Fruit fly (Drosophila melanogaster) whole organism, embryonic: ENCODE results near the gene Fst.

Experiments used
- CG10959 ChIP-seq: fragments of 200-800 bp; sonication (Bioruptor generic); IDR thresholded peaks from 2 replicates; pipeline ENCODE4 v1.3.6; 2022; ENCODE audit warnings: missing biosample characterization, missing genetic modification characterization
- CG11085 ChIP-seq: fragments of 200-800 bp; sonication (Bioruptor generic); IDR thresholded peaks from 2 replicates; pipeline ENCODE4 v1.3.6; 2022; ENCODE audit warnings: missing biosample characterization, missing genetic modification characterization
- CG11247 ChIP-seq: fragments of 200-800 bp; sonication (Bioruptor generic); IDR thresholded peaks from 2 replicates; pipeline ENCODE4 v1.3.6; 2022; ENCODE audit warnings: missing biosample characterization, missing genetic modification characterization
- CG12104 ChIP-seq: fragments of 200-800 bp; sonication (Bioruptor generic); optimal IDR thresholded peaks from 3 replicates; lab custom pipeline; 2016; ENCODE audit warnings: missing biosample characterization, missing genetic modification characterization
- CG15073 ChIP-seq: fragments of 200-800 bp; sonication (Bioruptor generic); optimal IDR thresholded peaks from 2 replicates; lab custom pipeline; 2016; ENCODE audit warnings: missing biosample characterization, missing genetic modification characterization
- CG17328 ChIP-seq: fragments of 200-800 bp; sonication (Bioruptor generic); IDR thresholded peaks from 2 replicates; pipeline ENCODE4 v1.3.6; 2022; ENCODE audit warnings: missing biosample characterization, missing genetic modification characterization
- CG18619 ChIP-seq: fragments of 200-800 bp; sonication (Bioruptor generic); optimal IDR thresholded peaks from 3 replicates; lab custom pipeline; 2017; ENCODE audit warnings: missing biosample characterization, mild to moderate bottlenecking, missing genetic modification characterization
- CG31441 ChIP-seq: fragments of 200-800 bp; sonication (Bioruptor generic); IDR thresholded peaks from 2 replicates; pipeline ENCODE4 v1.3.6; 2022; ENCODE audit warnings: missing biosample characterization, missing genetic modification characterization
- CG32767 ChIP-seq: fragments of 200-800 bp; sonication (Bioruptor generic); IDR thresholded peaks from 2 replicates; pipeline ENCODE4 v1.3.6; 2022; ENCODE audit warnings: missing biosample characterization, missing genetic modification characterization
- CG3838 ChIP-seq: fragments of 200-800 bp; sonication (Bioruptor generic); optimal IDR thresholded peaks from 3 replicates; lab custom pipeline; 2016; ENCODE audit warnings: missing biosample characterization, missing genetic modification characterization
- CG4854 ChIP-seq: fragments of 200-800 bp; sonication (Bioruptor generic); optimal IDR thresholded peaks from 2 replicates; lab custom pipeline; 2016; ENCODE audit warnings: missing biosample characterization, missing genetic modification characterization, inconsistent platforms
- CG7745 ChIP-seq: fragments of 200-800 bp; sonication (Bioruptor generic); optimal IDR thresholded peaks from 2 replicates; lab custom pipeline; 2018; ENCODE audit warnings: missing biosample characterization, mild to moderate bottlenecking, missing genetic modification characterization, moderate library complexity
- CG9817 ChIP-seq: fragments of 200-800 bp; sonication (Bioruptor generic); optimal IDR thresholded peaks from 2 replicates; lab custom pipeline; 2018; ENCODE audit warnings: missing biosample characterization, mild to moderate bottlenecking, missing genetic modification characterization, moderate library complexity
- D19A ChIP-seq: fragments of 200-800 bp; optimal IDR thresholded peaks from 3 replicates; lab custom pipeline; 2019; ENCODE audit warnings: missing biosample characterization, mild to moderate bottlenecking, missing genetic modification characterization, moderate library complexity
- Deaf1 ChIP-seq: fragments of 200-800 bp; optimal IDR thresholded peaks from 3 replicates; lab custom pipeline; 2019; ENCODE audit warnings: missing biosample characterization, mild to moderate bottlenecking, missing genetic modification characterization, moderate library complexity
- Dip2 ChIP-seq: fragments of 200-800 bp; sonication (Bioruptor generic); IDR thresholded peaks from 2 replicates; pipeline ENCODE4 v1.3.6; 2022; ENCODE audit warnings: missing biosample characterization, missing genetic modification characterization
- Dref ChIP-seq: fragments of 200-800 bp; sonication (Bioruptor generic); IDR thresholded peaks from 2 replicates; pipeline ENCODE4 v1.3.6; 2022; ENCODE audit warnings: missing biosample characterization, missing genetic modification characterization
- GATAe ChIP-seq: fragments of 200-800 bp; sonication (Bioruptor generic); conservative IDR thresholded peaks from 2 replicates; pipeline ENCODE4 v1.3.6; 2022; ENCODE audit warnings: missing biosample characterization, missing genetic modification characterization
- Lhr ChIP-seq: fragments of 200-800 bp; sonication (Bioruptor generic); optimal IDR thresholded peaks from 3 replicates; lab custom pipeline; 2017; ENCODE audit warnings: mild to moderate bottlenecking, missing biosample characterization, missing genetic modification reagents, missing genetic modification characterization
- Mad ChIP-seq: fragments of 200-800 bp; sonication (Bioruptor generic); optimal IDR thresholded peaks from 2 replicates; lab custom pipeline; 2016; ENCODE audit warnings: missing biosample characterization, missing genetic modification characterization
- Nf-YA ChIP-seq: fragments of 200-800 bp; sonication (Bioruptor generic); IDR thresholded peaks from 2 replicates; pipeline ENCODE4 v1.3.6; 2022; ENCODE audit warnings: missing biosample characterization, missing genetic modification characterization
- Optix ChIP-seq: fragments of 200-800 bp; sonication (Bioruptor generic); IDR thresholded peaks from 3 replicates; pipeline ENCODE4 v1.3.6; 2022; ENCODE audit warnings: missing biosample characterization, missing genetic modification characterization
- Taf1 ChIP-seq: fragments of 200-800 bp; sonication (Bioruptor generic); IDR thresholded peaks from 2 replicates; pipeline ENCODE4 v1.3.6; 2022; ENCODE audit warnings: missing biosample characterization, missing genetic modification characterization
- Usf ChIP-seq: fragments of 200-800 bp; sonication (Bioruptor generic); optimal IDR thresholded peaks from 2 replicates; lab custom pipeline; 2017; ENCODE audit warnings: missing genotype, missing biosample characterization, missing genetic modification characterization
- Xrp1 ChIP-seq: fragments of 200-800 bp; sonication (Bioruptor generic); IDR thresholded peaks from 2 replicates; pipeline ENCODE4 v1.3.6; 2022; ENCODE audit warnings: missing biosample characterization, missing genetic modification characterization
- amos ChIP-seq: fragments of 200-800 bp; sonication (Bioruptor generic); IDR thresholded peaks from 2 replicates; pipeline ENCODE4 v1.3.6; 2022; ENCODE audit warnings: missing biosample characterization, missing genetic modification characterization; ENCODE audit not compliant: partially characterized antibody
- ato ChIP-seq: fragments of 200-800 bp; sonication (Bioruptor generic); IDR thresholded peaks from 2 replicates; pipeline ENCODE4 v1.3.6; 2022; ENCODE audit warnings: missing biosample characterization, missing genetic modification characterization; ENCODE audit not compliant: partially characterized antibody
- bigmax ChIP-seq: fragments of 200-800 bp; sonication (Bioruptor generic); optimal IDR thresholded peaks from 2 replicates; lab custom pipeline; 2018; ENCODE audit warnings: missing biosample characterization, mild to moderate bottlenecking, missing genetic modification characterization
- bsh ChIP-seq, 2 experiments: fragments of 200-800 bp; sonication (Bioruptor generic); optimal IDR thresholded peaks; 2 replicates each; lab custom pipeline; 2017 to 2018; ENCODE audit warnings: mild to moderate bottlenecking in 2 of 2, missing biosample characterization in 2 of 2, missing genetic modification characterization in 2 of 2, moderate library complexity in 1 of 2
- croc ChIP-seq: fragments of 200-800 bp; sonication (Bioruptor generic); conservative IDR thresholded peaks from 3 replicates; pipeline ENCODE4 v1.3.6; 2022; ENCODE audit warnings: missing biosample characterization, missing genetic modification characterization
- da ChIP-seq: fragments of 200-800 bp; sonication (Bioruptor generic); optimal IDR thresholded peaks from 2 replicates; lab custom pipeline; 2016; ENCODE audit warnings: missing biosample characterization, missing genetic modification characterization
- dimm ChIP-seq: fragments of 200-800 bp; sonication (Bioruptor generic); IDR thresholded peaks from 2 replicates; pipeline ENCODE4 v1.3.6; 2022; ENCODE audit warnings: missing biosample characterization, missing genetic modification characterization
- dm ChIP-seq: fragments of 200-800 bp; sonication (Bioruptor generic); optimal IDR thresholded peaks from 3 replicates; lab custom pipeline; 2016; ENCODE audit warnings: missing biosample characterization, missing genetic modification characterization
- ftz-f1 ChIP-seq: fragments of 200-800 bp; sonication (Bioruptor generic); optimal IDR thresholded peaks from 2 replicates; lab custom pipeline; 2016; ENCODE audit warnings: missing biosample characterization, missing genetic modification characterization
- gcm2 ChIP-seq: fragments of 200-800 bp; sonication (Bioruptor generic); optimal IDR thresholded peaks from 2 replicates; lab custom pipeline; 2016; ENCODE audit warnings: missing biosample characterization, missing genetic modification characterization
- kah ChIP-seq: fragments of 200-800 bp; sonication (Bioruptor generic); optimal IDR thresholded peaks from 2 replicates; lab custom pipeline; 2018; ENCODE audit warnings: missing biosample characterization, mild to moderate bottlenecking, missing genetic modification characterization
- kay ChIP-seq: fragments of 200-800 bp; sonication (Bioruptor generic); optimal IDR thresholded peaks from 2 replicates; lab custom pipeline; 2016; ENCODE audit warnings: missing biosample characterization, missing genetic modification characterization
- ken ChIP-seq: fragments of 200-800 bp; sonication (Bioruptor generic); IDR thresholded peaks from 3 replicates; pipeline ENCODE4 v1.3.6; 2022; ENCODE audit warnings: missing biosample characterization, missing genetic modification characterization
- mld ChIP-seq: fragments of 200-800 bp; sonication (Bioruptor generic); IDR thresholded peaks from 3 replicates; pipeline ENCODE4 v1.3.6; 2022; ENCODE audit warnings: missing biosample characterization, missing genetic modification characterization; ENCODE audit not compliant: partially characterized antibody
- odd ChIP-seq: fragments of 200-800 bp; sonication (Bioruptor generic); optimal IDR thresholded peaks from 2 replicates; lab custom pipeline; 2017; ENCODE audit warnings: missing biosample characterization, mild to moderate bottlenecking, missing genetic modification characterization
- org-1 ChIP-seq: fragments of 200-800 bp; sonication (Bioruptor generic); optimal IDR thresholded peaks from 2 replicates; lab custom pipeline; 2017; ENCODE audit warnings: missing biosample characterization, missing genetic modification characterization
- p53 ChIP-seq: fragments of 200-800 bp; sonication (Bioruptor generic); optimal IDR thresholded peaks from 2 replicates; lab custom pipeline; 2016; ENCODE audit warnings: missing biosample characterization, missing genetic modification characterization
- pho ChIP-seq: fragments of 200-800 bp; sonication (Bioruptor generic); optimal IDR thresholded peaks from 2 replicates; lab custom pipeline; 2016; ENCODE audit warnings: missing biosample characterization, missing genetic modification characterization
- phol ChIP-seq: fragments of 200-800 bp; sonication (Bioruptor generic); optimal IDR thresholded peaks from 3 replicates; lab custom pipeline; 2018; ENCODE audit warnings: missing biosample characterization, mild to moderate bottlenecking, missing genetic modification characterization, moderate library complexity
- prd ChIP-seq, 3 experiments: fragments of >200 bp in 2 of 3; fragments of 200-800 bp in 1 of 3; sonication (Bioruptor generic) in 1 of 3; optimal IDR thresholded peaks in 2 of 3; IDR thresholded peaks in 1 of 3; 2 replicates in 2 of 3; 3 replicates in 1 of 3; pipeline versions ENCODE4 v1.3.6 to Lab custom; 2017 to 2022; ENCODE audit warnings: missing biosample characterization in 1 of 3, missing genetic modification characterization in 1 of 3
- pros ChIP-seq: fragments of 200-800 bp; sonication (Bioruptor generic); optimal IDR thresholded peaks from 3 replicates; lab custom pipeline; 2019; ENCODE audit warnings: missing biosample characterization, mild to moderate bottlenecking, missing genetic modification characterization, moderate library complexity
- sd ChIP-seq: fragments of 200-800 bp; sonication (Bioruptor generic); optimal IDR thresholded peaks from 3 replicates; lab custom pipeline; 2018; ENCODE audit warnings: missing biosample characterization, mild to moderate bottlenecking, missing genetic modification characterization, moderate library complexity
- ssp ChIP-seq: fragments of 200-800 bp; sonication (Bioruptor generic); IDR thresholded peaks from 2 replicates; pipeline ENCODE4 v1.3.6; 2022; ENCODE audit warnings: missing biosample characterization, missing genetic modification characterization

Fst gene

DNA sequence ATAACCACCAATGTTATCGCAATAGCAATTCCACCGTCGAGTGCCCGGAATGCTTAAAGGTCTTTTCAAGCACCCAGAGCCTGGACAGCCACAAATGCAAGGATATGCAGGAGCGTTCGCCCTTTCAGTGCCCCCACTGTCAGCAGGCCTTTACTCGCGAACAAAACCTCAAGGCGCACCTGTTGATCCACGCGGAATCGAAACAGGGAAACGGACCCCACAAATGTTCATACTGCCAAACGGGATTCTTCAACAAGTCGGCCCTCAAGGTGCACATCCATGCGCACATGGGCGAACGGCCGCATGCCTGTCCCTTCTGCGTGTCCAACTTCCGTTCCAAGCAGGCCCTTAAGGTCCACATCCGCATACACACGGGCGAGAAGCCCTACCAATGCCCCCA is 17.9 kb downstream of the Fst start (continued):
- no peak for TF ChIP-seq GATAe (GFP tag; lab: Robert Waterston, UW)
- no peak for TF ChIP-seq CG12104 (GFP tag; lab: Kevin White, UChicago)
- TF ChIP-seq gcm2 (GFP tag; lab: Kevin White, UChicago) = no peak
- TF ChIP-seq Lhr (GFP tag; lab: Kevin White, UChicago) = no peak
- no peak for TF ChIP-seq Dip2 (GFP tag; lab: Robert Waterston, UW)

DNA sequence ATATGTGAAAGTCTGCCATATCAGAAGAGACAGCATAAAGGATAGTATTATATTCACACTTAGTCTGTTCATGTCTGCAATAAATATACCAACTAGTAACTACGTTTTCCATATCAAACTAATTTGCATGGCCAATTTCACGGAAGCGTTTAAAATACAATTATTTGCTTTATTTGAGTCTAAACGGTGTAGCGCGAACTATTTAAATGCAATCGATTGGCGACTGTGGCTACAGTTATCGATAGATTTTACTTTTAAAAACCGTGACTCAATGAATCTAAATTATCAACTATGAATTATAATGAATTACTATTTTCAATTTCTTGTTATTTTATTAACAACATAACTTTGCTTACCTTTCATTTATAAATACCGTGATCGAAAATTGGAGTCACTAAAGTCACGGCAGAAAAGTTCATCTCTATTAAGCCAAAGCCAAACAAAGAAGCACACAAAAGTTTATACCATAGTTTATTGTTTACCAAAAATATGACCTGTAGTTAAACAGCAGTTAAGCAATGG is 19.0 kb downstream of the Fst start, which contains the start of the genes CG9427 and CG8319:
CG9427 (minus strand) TSS at position 51 of the 522 bp plus-strand sequence.
CG8319 (plus strand) TSS at position 442 of the 522 bp plus-strand sequence.
- TF ChIP-seq amos (peak; percentile 74), pho (GFP tag; lab: Kevin White, UChicago) (peak; percentile 62), odd (GFP tag; lab: Kevin White, UChicago) (no peak), CG10959 (GFP tag; lab: Robert Waterston, UW) (no peak), bigmax (GFP tag; lab: Kevin White, UChicago) (no peak), Taf1 (GFP tag; lab: Robert Waterston, UW) (no peak), CG3838 (GFP tag; lab: Kevin White, UChicago) (no peak), pros (no peak), prd (optimal IDR thresholded peaks at IDR 0.05; lab: Kevin White, UChicago) (no peak), prd (GFP tag; IDR thresholded peaks at IDR 0.05; lab: Robert Waterston, UW) (peak; percentile 80), ken (0 out of 3 replicates have a peak, but pooled peaks have one; percentile 22), CG7745 (tag; lab: Kevin White, UChicago) (no peak), CG31441 (GFP tag; lab: Robert Waterston, UW) (peak; percentile 90), Mad (GFP tag; lab: Kevin White, UChicago) (peak; percentile 39), CG18619 (GFP tag; lab: Kevin White, UChicago) (no peak), Deaf1 (tag; lab: Kevin White, UChicago) (peak; percentile 49), croc (GFP tag; lab: Robert Waterston, UW) (no peak), gcm2 (GFP tag; lab: Kevin White, UChicago) (no peak), dimm (GFP tag; lab: Robert Waterston, UW) (no peak), CG11085 (peak; percentile 41; the same call in 1 of the 2 replicates), CG4854 (GFP tag; lab: Kevin White, UChicago) (peak; percentile 51), org-1 (GFP tag; lab: Kevin White, UChicago) (no peak), CG9817 (peak; percentile 55), Dref (GFP tag; lab: Robert Waterston, UW) (peak; percentile 70), CG15073 (GFP tag; lab: Kevin White, UChicago) (no peak), Xrp1 (GFP tag; lab: Robert Waterston, UW) (peak; percentile 67; the same call in 1 of the 2 replicates), ato (GFP tag; lab: Robert Waterston, UW) (peak; percentile 16; the same call in 1 of the 2 replicates), mld (GFP tag; lab: Robert Waterston, UW) (0 out of 3 replicates have a peak, but pooled peaks have one; percentile 40), CG11247 (GFP tag; lab: Robert Waterston, UW) (peak; percentile 38; the same call in 1 of the 2 replicates), bsh (GFP tag; optimal IDR thresholded peaks at IDR 0.05; lab: Kevin White, UChicago) (peak in 1 of 2 experiments; percentile 61), Usf (GFP tag; lab: Kevin White, UChicago) (no peak), da (GFP tag; lab: Kevin White, UChicago) (no peak), ssp (peak; percentile 56), CG32767 (GFP tag; lab: Robert Waterston, UW) (no peak; the same call in 1 of the 2 replicates), dm (GFP tag; lab: Kevin White, UChicago) (peak; percentile 53), D19A (tag; lab: Kevin White, UChicago) (peak; percentile 28), kah (no peak), Optix (GFP tag; lab: Robert Waterston, UW) (no peak), ftz-f1 (GFP tag; lab: Kevin White, UChicago) (peak; percentile 18), sd (peak; percentile 44), CG17328 (peak; percentile 26; the same call in 1 of the 2 replicates), Nf-YA (no peak), p53 (no peak), phol (tag; lab: Kevin White, UChicago) (peak; percentile 85), kay (GFP tag; lab: Kevin White, UChicago) (peak; percentile 28)
